Fruit fly (Drosophila melanogaster): Measurements from ENCODE around the gene CG9386.

Gene CG9386

DNA sequence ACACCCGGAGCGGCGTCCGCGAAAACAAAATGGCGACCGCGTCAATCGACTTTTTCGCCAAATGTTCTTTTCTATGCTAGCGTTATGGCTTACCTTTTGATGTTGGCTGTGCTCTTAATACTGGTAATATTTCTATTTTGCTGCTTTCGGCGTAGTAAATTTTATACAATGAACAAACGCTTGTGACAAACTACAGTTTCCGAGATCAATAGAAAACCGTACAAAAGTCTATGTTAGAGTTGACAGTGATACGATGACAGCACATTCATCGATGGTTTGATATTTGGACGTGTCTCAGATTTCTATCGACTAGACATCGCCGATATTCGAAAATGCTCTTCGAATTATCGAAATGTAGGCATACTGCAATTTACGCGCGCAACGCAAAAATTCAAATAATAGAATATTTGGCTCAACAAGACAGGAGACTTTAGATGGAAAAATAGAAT lies 45.1 kb downstream of the CG9386 start, which contains the start of gene rump (continued):
- TF ChIP-seq CG9215 (GFP tag; IDR thresholded peaks at IDR 0.05), result no peak
- no peak for TF ChIP-seq jing (GFP tag; optimal IDR thresholded peaks at IDR 0.05)
- TF ChIP-seq pho (GFP tag; optimal IDR thresholded peaks at IDR 0.05), result peak; percentile 16
- no peak for TF ChIP-seq CTCF (GFP tag; optimal IDR thresholded peaks at IDR 0.05)
- no peak for TF ChIP-seq Lim3 (GFP tag; IDR thresholded peaks at IDR 0.05)
- no peak for TF ChIP-seq wdn (GFP tag; IDR thresholded peaks at IDR 0.05)
- TF ChIP-seq CG8765 (GFP tag; IDR thresholded peaks at IDR 0.05), result no peak
- TF ChIP-seq YL-1 (GFP tag; optimal IDR thresholded peaks at IDR 0.05), result peak; percentile 92
- TF ChIP-seq CG14710 (tag; optimal IDR thresholded peaks at IDR 0.05), result peak; percentile 77
- peak; percentile 9 for TF ChIP-seq CG4854 (GFP tag; optimal IDR thresholded peaks at IDR 0.05)
- TF ChIP-seq Blimp-1 (GFP tag; optimal IDR thresholded peaks at IDR 0.05), result no peak
- TF ChIP-seq sna (GFP tag; IDR thresholded peaks at IDR 0.05; ENCODE audit: partially characterized antibody), result no peak
- TF ChIP-seq Dad (GFP tag; optimal IDR thresholded peaks at IDR 0.05), result no peak
- no peak for TF ChIP-seq HLHmδ (GFP tag; optimal IDR thresholded peaks at IDR 0.05)
- no peak for TF ChIP-seq pan (optimal IDR thresholded peaks at IDR 0.05)
- TF ChIP-seq pan (GFP tag; optimal IDR thresholded peaks at IDR 0.05 in 1 of 2, IDR thresholded peaks at IDR 0.05 in 1 of 2), result no peak
- no peak for TF ChIP-seq Hey (tag; optimal IDR thresholded peaks at IDR 0.05)
- TF ChIP-seq peb (GFP tag; IDR thresholded peaks at IDR 0.05), result no peak
- TF ChIP-seq CG12104 (GFP tag; optimal IDR thresholded peaks at IDR 0.05), result no peak
- peak in 1 of 2 experiments; percentile 13 for TF ChIP-seq bsh (GFP tag; optimal IDR thresholded peaks at IDR 0.05)
- no peak for TF ChIP-seq sisA (GFP tag; IDR thresholded peaks at IDR 0.05)
- no peak for TF ChIP-seq kay (GFP tag; optimal IDR thresholded peaks at IDR 0.05)
- no peak for TF ChIP-seq CG1602 (GFP tag; optimal IDR thresholded peaks at IDR 0.05)
- no peak for TF ChIP-seq sima (GFP tag; optimal IDR thresholded peaks at IDR 0.05)
- no peak for TF ChIP-seq fd102C (GFP tag; optimal IDR thresholded peaks at IDR 0.05)
- TF ChIP-seq CG12769 (tag; optimal IDR thresholded peaks at IDR 0.05), result peak; percentile 12
- no peak for TF ChIP-seq chinmo (GFP tag; IDR thresholded peaks at IDR 0.05; ENCODE audit: partially characterized antibody)
- no peak for TF ChIP-seq fru (optimal IDR thresholded peaks at IDR 0.05)
- no peak for TF ChIP-seq CG10959 (GFP tag; IDR thresholded peaks at IDR 0.05)
- no peak for TF ChIP-seq CG1792 (GFP tag; optimal IDR thresholded peaks at IDR 0.05)
- no peak for TF ChIP-seq CG9817 (tag; optimal IDR thresholded peaks at IDR 0.05)
- peak; percentile 25 for TF ChIP-seq NC2β (GFP tag; optimal IDR thresholded peaks at IDR 0.05)
- no peak for TF ChIP-seq sc (optimal IDR thresholded peaks at IDR 0.05)
- no peak for TF ChIP-seq sc (GFP tag; optimal IDR thresholded peaks at IDR 0.05)
- no peak for TF ChIP-seq CG8359 (GFP tag; optimal IDR thresholded peaks at IDR 0.05; ENCODE audit: borderline replicate concordance)
- no peak for TF ChIP-seq CG13123 (GFP tag; optimal IDR thresholded peaks at IDR 0.05)
- TF ChIP-seq CG10654 (GFP tag; optimal IDR thresholded peaks at IDR 0.05), result no peak
- no peak for TF ChIP-seq CG4404 (GFP tag; IDR thresholded peaks at IDR 0.05)
- TF ChIP-seq CG9932 (GFP tag; IDR thresholded peaks at IDR 0.05), result no peak
- no peak for TF ChIP-seq Hand (GFP tag; optimal IDR thresholded peaks at IDR 0.05)
- no peak for TF ChIP-seq nau (GFP tag; optimal IDR thresholded peaks at IDR 0.05)
- no peak for TF ChIP-seq hb (GFP tag; IDR thresholded peaks at IDR 0.05; ENCODE audit: partially characterized antibody)
- no peak for TF ChIP-seq CG16815 (GFP tag; optimal IDR thresholded peaks at IDR 0.05)
- TF ChIP-seq CG2129 (GFP tag; IDR thresholded peaks at IDR 0.05; ENCODE audit: partially characterized antibody), result no peak
- TF ChIP-seq CG34224 (GFP tag; IDR thresholded peaks at IDR 0.05; ENCODE audit: partially characterized antibody), result no peak
- no peak for TF ChIP-seq pfk (GFP tag; optimal IDR thresholded peaks at IDR 0.05)
- TF ChIP-seq CG1603 (tag; optimal IDR thresholded peaks at IDR 0.05), result peak; percentile 73
- TF ChIP-seq CG7745 (tag; optimal IDR thresholded peaks at IDR 0.05), result peak; percentile 1
- TF ChIP-seq CG10209 (GFP tag; optimal IDR thresholded peaks at IDR 0.05), result no peak
- no peak for TF ChIP-seq Kr (GFP tag; optimal IDR thresholded peaks at IDR 0.05)
- TF ChIP-seq CG1024 (GFP tag; IDR thresholded peaks at IDR 0.05), result no peak
- no peak for TF ChIP-seq jumu (GFP tag; optimal IDR thresholded peaks at IDR 0.05)

Measured in whole organism, embryonic.